Fruit fly (Drosophila melanogaster) whole organism, embryonic: ENCODE measurements around the gene ara.
A peak's percentile ranks its signal among the peaks of the same experiment; 100 is the strongest.

Source experiments
- Antp ChIP-seq: fragments of 200-800 bp; sonication (Bioruptor generic); optimal IDR thresholded peaks from 3 replicates; lab custom pipeline; 2016; ENCODE audit warnings: missing biosample characterization, missing genetic modification characterization
- C15 ChIP-seq: fragments of 200-800 bp; sonication (Bioruptor generic); IDR thresholded peaks from 3 replicates; pipeline ENCODE4 v1.3.6; 2022; ENCODE audit warnings: missing biosample characterization, missing genetic modification characterization
- CG11695 ChIP-seq: fragments of 200-800 bp; sonication (Bioruptor generic); IDR thresholded peaks from 3 replicates; pipeline ENCODE4 v1.3.6; 2022; ENCODE audit warnings: missing biosample characterization, missing genetic modification characterization
- CG12744 ChIP-seq: fragments of 200-800 bp; sonication (Bioruptor generic); optimal IDR thresholded peaks from 2 replicates; lab custom pipeline; 2016; ENCODE audit warnings: missing biosample characterization, missing genetic modification characterization
- CG14014 ChIP-seq: fragments of 200-800 bp; sonication (Bioruptor generic); IDR thresholded peaks from 2 replicates; pipeline ENCODE4 v1.3.6; 2022; ENCODE audit warnings: missing biosample characterization, missing genetic modification characterization
- CG14710 ChIP-seq: fragments of 200-800 bp; sonication (Bioruptor generic); optimal IDR thresholded peaks from 3 replicates; lab custom pipeline; 2019; ENCODE audit warnings: missing biosample characterization, mild to moderate bottlenecking, missing genetic modification characterization, moderate library complexity
- CG15011 ChIP-seq: fragments of 200-800 bp; sonication (Bioruptor generic); optimal IDR thresholded peaks from 3 replicates; lab custom pipeline; 2018; ENCODE audit warnings: missing biosample characterization, mild to moderate bottlenecking, missing genetic modification characterization
- CG1647 ChIP-seq: fragments of 200-800 bp; sonication (Bioruptor generic); optimal IDR thresholded peaks from 3 replicates; lab custom pipeline; 2016; ENCODE audit warnings: missing biosample characterization, missing genetic modification characterization
- CG16813 ChIP-seq: fragments of 200-800 bp; sonication (Bioruptor generic); IDR thresholded peaks from 3 replicates; pipeline ENCODE4 v1.3.6; 2022; ENCODE audit warnings: missing biosample characterization, missing genetic modification characterization; ENCODE audit not compliant: partially characterized antibody
- CG17361 ChIP-seq: fragments of 200-800 bp; sonication (Bioruptor generic); IDR thresholded peaks from 3 replicates; pipeline ENCODE4 v1.3.6; 2022; ENCODE audit warnings: missing biosample characterization, missing genetic modification characterization
- CG17802 ChIP-seq: fragments of 200-800 bp; sonication (Bioruptor generic); optimal IDR thresholded peaks from 2 replicates; lab custom pipeline; 2018; ENCODE audit warnings: missing biosample characterization, mild to moderate bottlenecking, missing genetic modification characterization, moderate library complexity
- CG18262 ChIP-seq: fragments of 200-800 bp; optimal IDR thresholded peaks from 3 replicates; lab custom pipeline; 2019; ENCODE audit warnings: missing biosample characterization, mild to moderate bottlenecking, missing genetic modification characterization, moderate library complexity
- CG2129 ChIP-seq: fragments of 200-800 bp; sonication (Bioruptor generic); IDR thresholded peaks from 2 replicates; pipeline ENCODE4 v1.3.6; 2022; ENCODE audit warnings: missing biosample characterization, missing genetic modification characterization; ENCODE audit not compliant: partially characterized antibody
- CG2875 ChIP-seq: fragments of 200-800 bp; sonication (Bioruptor generic); optimal IDR thresholded peaks from 2 replicates; lab custom pipeline; 2017; ENCODE audit warnings: missing biosample characterization, mild to moderate bottlenecking, missing genetic modification characterization, missing genetic modification reagents
- CG2889 ChIP-seq: fragments of 200-800 bp; sonication (Bioruptor generic); IDR thresholded peaks from 3 replicates; pipeline ENCODE4 v1.3.6; 2022; ENCODE audit warnings: missing biosample characterization, missing genetic modification characterization
- CG30403 ChIP-seq: fragments of 200-800 bp; sonication (Bioruptor generic); optimal IDR thresholded peaks from 3 replicates; lab custom pipeline; 2016; ENCODE audit warnings: missing biosample characterization, missing genetic modification characterization
- CG3281 ChIP-seq: fragments of 200-800 bp; sonication (Bioruptor generic); optimal IDR thresholded peaks from 3 replicates; lab custom pipeline; 2017; ENCODE audit warnings: missing biosample characterization, mild to moderate bottlenecking, missing genetic modification characterization
- CG6272 ChIP-seq: fragments of 200-800 bp; sonication (Bioruptor generic); IDR thresholded peaks from 2 replicates; pipeline ENCODE4 v1.3.6; 2022; ENCODE audit warnings: missing biosample characterization, missing genetic modification characterization
- CG8089 ChIP-seq: fragments of 200-800 bp; sonication (Bioruptor generic); optimal IDR thresholded peaks from 3 replicates; lab custom pipeline; 2016; ENCODE audit warnings: missing biosample characterization, missing genetic modification characterization
- CG8281 ChIP-seq: fragments of 200-800 bp; sonication (Bioruptor generic); optimal IDR thresholded peaks from 2 replicates; lab custom pipeline; 2018; ENCODE audit warnings: missing biosample characterization, mild to moderate bottlenecking, missing genetic modification characterization, moderate library complexity
- CG8944 ChIP-seq: fragments of 200-800 bp; sonication (Bioruptor generic); optimal IDR thresholded peaks from 3 replicates; lab custom pipeline; 2016; ENCODE audit warnings: missing biosample characterization, missing genetic modification characterization
- CG9437 ChIP-seq: fragments of 200-800 bp; sonication (Bioruptor generic); optimal IDR thresholded peaks from 2 replicates; lab custom pipeline; 2018; ENCODE audit warnings: missing biosample characterization, mild to moderate bottlenecking, missing genetic modification characterization
- Deaf1 ChIP-seq: fragments of 200-800 bp; optimal IDR thresholded peaks from 3 replicates; lab custom pipeline; 2019; ENCODE audit warnings: missing biosample characterization, mild to moderate bottlenecking, missing genetic modification characterization, moderate library complexity
- Dfd ChIP-seq, 2 experiments: fragments of >200 bp; optimal IDR thresholded peaks; 2 replicates each; lab custom pipeline; 2017; ENCODE audit warnings: missing biosample characterization in 2 of 2, missing genetic modification characterization in 2 of 2
- HHEX ChIP-seq: fragments of 200-800 bp; sonication (Bioruptor generic); optimal IDR thresholded peaks from 3 replicates; lab custom pipeline; 2017; ENCODE audit warnings: missing biosample characterization, mild to moderate bottlenecking, missing genetic modification characterization, missing genetic modification reagents
- HmgZ ChIP-seq: fragments of 200-800 bp; sonication (Bioruptor generic); optimal IDR thresholded peaks from 2 replicates; lab custom pipeline; 2018; ENCODE audit warnings: missing biosample characterization, mild to moderate bottlenecking, missing genetic modification characterization
- Hr78 ChIP-seq, 2 experiments: fragments of 200-800 bp in 1 of 2; fragments of >200 bp in 1 of 2; sonication (Bioruptor generic) in 1 of 2; optimal IDR thresholded peaks; 2 replicates each; lab custom pipeline; 2017 to 2019; ENCODE audit warnings: missing biosample characterization in 2 of 2, missing genetic modification characterization in 2 of 2, mild to moderate bottlenecking in 1 of 2, moderate library complexity in 1 of 2
- Myb ChIP-seq: fragments of 200-800 bp; sonication (Bioruptor generic); optimal IDR thresholded peaks from 2 replicates; lab custom pipeline; 2016; ENCODE audit warnings: missing biosample characterization, missing genetic modification characterization
- NFAT ChIP-seq: fragments of 200-800 bp; sonication (Bioruptor generic); IDR thresholded peaks from 2 replicates; pipeline ENCODE4 v1.3.6; 2022; ENCODE audit warnings: missing biosample characterization, missing genetic modification characterization
- NK7.1 ChIP-seq: fragments of 200-800 bp; sonication (Bioruptor generic); optimal IDR thresholded peaks from 3 replicates; lab custom pipeline; 2016; ENCODE audit warnings: missing biosample characterization, missing genetic modification characterization
- Oaz ChIP-seq: fragments of 200-800 bp; sonication (Bioruptor generic); IDR thresholded peaks from 2 replicates; pipeline ENCODE4 v1.3.6; 2022; ENCODE audit warnings: missing biosample characterization, missing genetic modification characterization
- TFAM ChIP-seq: fragments of 200-800 bp; sonication (Bioruptor generic); optimal IDR thresholded peaks from 2 replicates; lab custom pipeline; 2017; ENCODE audit warnings: missing biosample characterization, missing genetic modification characterization, inconsistent platforms
- Usf ChIP-seq: fragments of 200-800 bp; sonication (Bioruptor generic); optimal IDR thresholded peaks from 2 replicates; lab custom pipeline; 2017; ENCODE audit warnings: missing genotype, missing biosample characterization, missing genetic modification characterization
- ab ChIP-seq: fragments of 200-800 bp; sonication (Bioruptor generic); optimal IDR thresholded peaks from 2 replicates; lab custom pipeline; 2016; ENCODE audit warnings: missing biosample characterization, missing genetic modification characterization
- amos ChIP-seq: fragments of 200-800 bp; sonication (Bioruptor generic); IDR thresholded peaks from 2 replicates; pipeline ENCODE4 v1.3.6; 2022; ENCODE audit warnings: missing biosample characterization, missing genetic modification characterization; ENCODE audit not compliant: partially characterized antibody
- az2 ChIP-seq: fragments of 200-800 bp; sonication (Bioruptor generic); optimal IDR thresholded peaks from 3 replicates; lab custom pipeline; 2016; ENCODE audit warnings: missing biosample characterization, missing genetic modification characterization
- bbx ChIP-seq: fragments of 200-800 bp; sonication (Bioruptor generic); IDR thresholded peaks from 2 replicates; pipeline ENCODE4 v1.3.6; 2022; ENCODE audit warnings: missing biosample characterization, missing genetic modification characterization; ENCODE audit not compliant: partially characterized antibody
- br ChIP-seq: fragments of >200 bp; optimal IDR thresholded peaks from 2 replicates; lab custom pipeline; 2017
- croc ChIP-seq: fragments of 200-800 bp; sonication (Bioruptor generic); conservative IDR thresholded peaks from 3 replicates; pipeline ENCODE4 v1.3.6; 2022; ENCODE audit warnings: missing biosample characterization, missing genetic modification characterization
- crp ChIP-seq, 2 experiments: fragments of 200-800 bp; sonication (Bioruptor generic); optimal IDR thresholded peaks; 2 replicates in 1 of 2; 3 replicates in 1 of 2; lab custom pipeline; 2017; ENCODE audit warnings: missing biosample characterization in 2 of 2, missing genetic modification characterization in 2 of 2, mild to moderate bottlenecking in 1 of 2, moderate library complexity in 1 of 2
- dimm ChIP-seq: fragments of 200-800 bp; sonication (Bioruptor generic); IDR thresholded peaks from 2 replicates; pipeline ENCODE4 v1.3.6; 2022; ENCODE audit warnings: missing biosample characterization, missing genetic modification characterization
- dm ChIP-seq: fragments of 200-800 bp; sonication (Bioruptor generic); optimal IDR thresholded peaks from 3 replicates; lab custom pipeline; 2016; ENCODE audit warnings: missing biosample characterization, missing genetic modification characterization
- ems ChIP-seq: fragments of 200-800 bp; sonication (Bioruptor generic); optimal IDR thresholded peaks from 3 replicates; lab custom pipeline; 2016; ENCODE audit warnings: missing biosample characterization, missing genetic modification characterization
- ftz-f1 ChIP-seq: fragments of 200-800 bp; sonication (Bioruptor generic); optimal IDR thresholded peaks from 2 replicates; lab custom pipeline; 2016; ENCODE audit warnings: missing biosample characterization, missing genetic modification characterization
- kay ChIP-seq: fragments of 200-800 bp; sonication (Bioruptor generic); optimal IDR thresholded peaks from 2 replicates; lab custom pipeline; 2016; ENCODE audit warnings: missing biosample characterization, missing genetic modification characterization
- lola ChIP-seq, 3 experiments: fragments of >200 bp in 2 of 3; fragments of 200-800 bp in 1 of 3; sonication (Bioruptor generic) in 1 of 3; optimal IDR thresholded peaks; 2 replicates each; lab custom pipeline; 2017 to 2019; ENCODE audit warnings: missing biosample characterization in 3 of 3, missing genetic modification characterization in 3 of 3, mild to moderate bottlenecking in 1 of 3, moderate library complexity in 1 of 3
- odd ChIP-seq: fragments of 200-800 bp; sonication (Bioruptor generic); optimal IDR thresholded peaks from 2 replicates; lab custom pipeline; 2017; ENCODE audit warnings: missing biosample characterization, mild to moderate bottlenecking, missing genetic modification characterization
- pho ChIP-seq: fragments of 200-800 bp; sonication (Bioruptor generic); optimal IDR thresholded peaks from 2 replicates; lab custom pipeline; 2016; ENCODE audit warnings: missing biosample characterization, missing genetic modification characterization
- sqz ChIP-seq: fragments of 200-800 bp; sonication (Bioruptor generic); optimal IDR thresholded peaks from 3 replicates; lab custom pipeline; 2018; ENCODE audit warnings: missing biosample characterization, mild to moderate bottlenecking, missing genetic modification characterization
- stc ChIP-seq: fragments of 200-800 bp; sonication (Bioruptor generic); IDR thresholded peaks from 2 replicates; pipeline ENCODE4 v1.3.6; 2022; ENCODE audit warnings: missing biosample characterization, missing genetic modification characterization
- zfh1 ChIP-seq: fragments of 200-800 bp; sonication (Bioruptor generic); IDR thresholded peaks from 3 replicates; pipeline ENCODE4 v1.3.6; 2022; ENCODE audit warnings: missing biosample characterization, missing genetic modification characterization

ara gene

dm6 chr3L:12616400-12616799 is 35.9 kb downstream of the ara start (continued):
- TF ChIP-seq HmgZ (tag; lab: Kevin White, UChicago) (no peak), Usf (no peak), CG17802 (no peak), az2 (peak; percentile 4), kay (no peak), NFAT (GFP tag; lab: Robert Waterston, UW) (no peak), crp (GFP tag; optimal IDR thresholded peaks at IDR 0.05; lab: Kevin White, UChicago) (no peak), zfh1 (GFP tag; lab: Robert Waterston, UW) (peak; percentile 64; the same call in 1 of the 3 replicates), amos (GFP tag; lab: Robert Waterston, UW) (no peak), CG17361 (0 out of 3 replicates have a peak, but pooled peaks have one; percentile 17), croc (GFP tag; lab: Robert Waterston, UW) (no peak), stc (GFP tag; lab: Robert Waterston, UW) (no peak), dimm (GFP tag; lab: Robert Waterston, UW) (no peak), bbx (GFP tag; lab: Robert Waterston, UW) (no peak), CG6272 (GFP tag; lab: Robert Waterston, UW) (no peak), CG14710 (tag; lab: Kevin White, UChicago) (peak; percentile 37), CG14014 (GFP tag; lab: Robert Waterston, UW) (no peak), CG8944 (GFP tag; lab: Kevin White, UChicago) (no peak), dm (GFP tag; lab: Kevin White, UChicago) (no peak), sqz (GFP tag; lab: Kevin White, UChicago) (no peak)

- TF ChIP-seq ems (GFP tag; lab: Kevin White, UChicago): no peak
- no peak for TF ChIP-seq Deaf1
- no peak for TF ChIP-seq CG11695 (GFP tag; lab: Robert Waterston, UW)
- no peak for TF ChIP-seq CG2889
- TF ChIP-seq lola (GFP tag; optimal IDR thresholded peaks at IDR 0.05; lab: Kevin White, UChicago): no peak
- no peak for TF ChIP-seq CG3281 (GFP tag; lab: Kevin White, UChicago)
- TF ChIP-seq C15 (GFP tag; lab: Robert Waterston, UW): no peak
- no peak for TF ChIP-seq CG15011 (GFP tag; lab: Kevin White, UChicago)
- no peak for TF ChIP-seq CG2129 (GFP tag; lab: Robert Waterston, UW)
- no peak for TF ChIP-seq CG12744 (GFP tag; lab: Kevin White, UChicago)
- TF ChIP-seq Oaz (GFP tag; lab: Robert Waterston, UW): no peak
- peak; percentile 24 for TF ChIP-seq CG18262 (tag; lab: Kevin White, UChicago)
- no peak for TF ChIP-seq CG8281 (tag; lab: Kevin White, UChicago)
- TF ChIP-seq CG9437: no peak
- TF ChIP-seq HHEX (GFP tag; lab: Kevin White, UChicago): no peak
- no peak for TF ChIP-seq CG30403 (GFP tag; lab: Kevin White, UChicago)
- no peak for TF ChIP-seq CG16813 (GFP tag; lab: Robert Waterston, UW)
- no peak for TF ChIP-seq CG1647 (GFP tag; lab: Kevin White, UChicago)
- no peak for TF ChIP-seq odd
- no peak for TF ChIP-seq Hr78 (GFP tag; optimal IDR thresholded peaks at IDR 0.05; lab: Kevin White, UChicago)
- TF ChIP-seq Antp (GFP tag; lab: Kevin White, UChicago): no peak
- no peak for TF ChIP-seq NK7.1 (GFP tag; lab: Kevin White, UChicago)
- TF ChIP-seq CG8089 (GFP tag; lab: Kevin White, UChicago): no peak
- TF ChIP-seq Myb: no peak
- no peak for TF ChIP-seq ab (GFP tag; lab: Kevin White, UChicago)
- no peak for TF ChIP-seq pho (GFP tag; lab: Kevin White, UChicago)
- no peak for TF ChIP-seq CG14014 (GFP tag; lab: Robert Waterston, UW)
- no peak for TF ChIP-seq Dfd (GFP tag; optimal IDR thresholded peaks at IDR 0.05; lab: Kevin White, UChicago)
- no peak for TF ChIP-seq ftz-f1 (GFP tag; lab: Kevin White, UChicago)
- TF ChIP-seq br (lab: Kevin White, UChicago): no peak
- no peak for TF ChIP-seq TFAM (GFP tag; lab: Kevin White, UChicago)
- no peak for TF ChIP-seq CG2875 (GFP tag; lab: Kevin White, UChicago)
These were observed 38.4 kb downstream of the ara start for dm6 chr3L:12618824-12619370.
